2 worm cellular contexts compared by ENCODE assay signal in genomic region chrV:14945697-14946096, ce11.
A peak's percentile ranks its signal among the peaks of the same experiment; 100 is the strongest.
TF ChIP-seq lines count a peak whose summit lies in the region.

Gene C30G7.3, minus strand, starts transcription at chrV:14945704.

TF ChIP-seq in whole organism, L3 larva, 47 proteins besides CTCF, POLR2A, EP300 and RAD21:
- TF ChIP-seq snpc-4 (tag; optimal IDR thresholded peaks at IDR 0.05; lab: Kevin White, UChicago) (no peak), mml-1 (tag; optimal IDR thresholded peaks at IDR 0.05; lab: Kevin White, UChicago) (no peak), nhr-25 (tag; optimal IDR thresholded peaks at IDR 0.05; lab: Kevin White, UChicago) (no peak), lin-15B (tag; optimal IDR thresholded peaks at IDR 0.05; lab: Kevin White, UChicago) (no peak), ceh-28 (tag; optimal IDR thresholded peaks at IDR 0.05; lab: Kevin White, UChicago) (peak; percentile 65)

TF ChIP-seq in whole organism, L4 larva, 104 proteins besides CTCF, POLR2A, EP300 and RAD21:
- TF ChIP-seq R02D3.7 (tag; optimal IDR thresholded peaks at IDR 0.05; lab: Kevin White, UChicago), result no peak
- TF ChIP-seq ceh-28 (tag; optimal IDR thresholded peaks at IDR 0.05; lab: Kevin White, UChicago), result peak; percentile 51

Comparison
In these comparisons a context has a peak if more than half of its experiments do, and no peak if none do; other contexts are left out.
1. Of the 28 proteins assayed by ChIP-seq in both whole organism, L4 larva and whole organism, L3 larva: peak only in whole organism, L4 larva: none; only in whole organism, L3 larva: none; in both: ceh-28; in neither: 27.